Fruit fly (Drosophila melanogaster): ENCODE measurements around the gene mfr.

mfr gene

DNA sequence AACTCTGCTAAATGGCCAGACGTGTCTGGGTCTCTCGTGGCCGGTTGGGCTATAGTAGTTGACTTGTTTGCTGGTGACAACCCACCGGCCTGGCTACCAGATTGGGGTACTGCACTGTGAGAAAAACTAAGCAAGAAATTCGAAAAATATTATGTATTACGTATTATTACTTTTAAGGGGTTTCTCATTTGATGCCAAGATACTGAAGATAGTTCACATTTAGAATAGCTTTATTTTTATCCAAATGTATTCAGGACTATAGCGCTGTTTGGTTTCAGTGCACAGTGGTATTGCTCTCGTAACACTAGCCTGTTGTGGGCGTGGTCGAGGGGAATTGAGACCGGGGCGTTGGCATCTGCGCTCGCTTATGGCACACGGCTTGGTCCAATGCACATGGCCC, 8.2 kb upstream of the mfr start (continued):
- TF ChIP-seq Lpt (GFP tag; optimal IDR thresholded peaks at IDR 0.05) (peak; percentile 87), CG8119 (GFP tag; IDR thresholded peaks at IDR 0.05) (peak; percentile 94), eg (GFP tag; IDR thresholded peaks at IDR 0.05) (peak; percentile 96), CG6808 (GFP tag; optimal IDR thresholded peaks at IDR 0.05) (peak; percentile 10), CG6854 (GFP tag; optimal IDR thresholded peaks at IDR 0.05) (no peak), CG6163 (GFP tag; IDR thresholded peaks at IDR 0.05) (peak; percentile 90), CG3919 (GFP tag; optimal IDR thresholded peaks at IDR 0.05) (peak; percentile 77), CG11902 (GFP tag; optimal IDR thresholded peaks at IDR 0.05) (peak; percentile 2), Smox (GFP tag; optimal IDR thresholded peaks at IDR 0.05) (no peak), salr (GFP tag; optimal IDR thresholded peaks at IDR 0.05) (peak; percentile 28 to 66), fd85E (GFP tag; optimal IDR thresholded peaks at IDR 0.05) (no peak), dsx (GFP tag; optimal IDR thresholded peaks at IDR 0.05; ENCODE audit: poor library complexity, severe bottlenecking) (peak; percentile 16)

DNA sequence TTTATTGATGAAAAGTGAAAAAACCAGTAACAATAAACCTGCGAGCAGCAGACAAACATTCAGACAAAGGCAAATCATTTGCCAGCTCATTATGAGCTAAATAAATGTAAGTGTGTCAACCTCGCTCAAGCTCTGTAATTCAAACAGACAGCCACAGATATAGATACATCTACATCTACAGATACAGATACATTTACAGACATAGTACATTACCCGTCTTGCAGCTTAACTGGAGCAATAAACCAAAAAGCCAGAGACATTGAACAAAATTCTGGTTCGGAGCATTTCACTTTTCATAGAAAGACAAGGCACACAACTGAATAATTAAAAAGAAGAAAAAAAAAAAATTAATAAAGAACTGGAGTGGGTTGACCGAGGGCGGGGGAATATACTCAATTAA, 7.2 kb upstream of the mfr start:
- TF ChIP-seq svp (GFP tag) (no peak), CG3919 (GFP tag; optimal IDR thresholded peaks at IDR 0.05) (no peak), CG10631 (GFP tag; optimal IDR thresholded peaks at IDR 0.05) (no peak), pdm3 (GFP tag; optimal IDR thresholded peaks at IDR 0.05) (no peak), Met (GFP tag; optimal IDR thresholded peaks at IDR 0.05) (no peak), CG15336 (GFP tag; IDR thresholded peaks at IDR 0.05) (no peak), Sox14 (GFP tag; optimal IDR thresholded peaks at IDR 0.05) (no peak), Sox102F (GFP tag; optimal IDR thresholded peaks at IDR 0.05) (no peak), CG6276 (GFP tag; optimal IDR thresholded peaks at IDR 0.05) (no peak), salr (GFP tag; optimal IDR thresholded peaks at IDR 0.05) (no peak), eg (GFP tag; IDR thresholded peaks at IDR 0.05) (no peak), fd59A (GFP tag; optimal IDR thresholded peaks at IDR 0.05) (no peak), CG6808 (GFP tag; optimal IDR thresholded peaks at IDR 0.05) (no peak), CG3032 (tag; optimal IDR thresholded peaks at IDR 0.05) (no peak), achi (GFP tag; optimal IDR thresholded peaks at IDR 0.05) (no peak), vri (GFP tag; optimal IDR thresholded peaks at IDR 0.05) (no peak), Smox (GFP tag; optimal IDR thresholded peaks at IDR 0.05) (no peak), esn (GFP tag; optimal IDR thresholded peaks at IDR 0.05) (no peak), fd85E (GFP tag; optimal IDR thresholded peaks at IDR 0.05) (no peak), spab (GFP tag; optimal IDR thresholded peaks at IDR 0.05) (no peak)

dm6 chr3L:8913537-8914108, 1.2 kb upstream of the mfr start:
- TF ChIP-seq Eip75B (GFP tag; optimal IDR thresholded peaks at IDR 0.05) (peak; percentile 87), CG15336 (GFP tag; IDR thresholded peaks at IDR 0.05) (peak; percentile 57), Sox14 (GFP tag; optimal IDR thresholded peaks at IDR 0.05) (peak; percentile 82), CG6163 (GFP tag; IDR thresholded peaks at IDR 0.05) (peak; percentile 74), Ets96B (tag; optimal IDR thresholded peaks at IDR 0.05) (peak; percentile 61), CG31627 (GFP tag; optimal IDR thresholded peaks at IDR 0.05) (peak; percentile 69), Eip78C (GFP tag) (peak; percentile 95), salr (GFP tag; optimal IDR thresholded peaks at IDR 0.05) (peak in 1 of 2 experiments; percentile 68), CG11902 (GFP tag; optimal IDR thresholded peaks at IDR 0.05) (peak; percentile 51), CG8319 (GFP tag; optimal IDR thresholded peaks at IDR 0.05) (peak; percentile 42), Lpt (GFP tag; optimal IDR thresholded peaks at IDR 0.05) (peak; percentile 12), CG10669 (GFP tag; optimal IDR thresholded peaks at IDR 0.05) (peak; percentile 58), Smox (GFP tag; optimal IDR thresholded peaks at IDR 0.05) (peak; percentile 85), CG9139 (GFP tag; optimal IDR thresholded peaks at IDR 0.05) (peak; percentile 40), achi (GFP tag; optimal IDR thresholded peaks at IDR 0.05) (peak; percentile 75), net (GFP tag; optimal IDR thresholded peaks at IDR 0.05) (peak; percentile 69), Blimp-1 (GFP tag; optimal IDR thresholded peaks at IDR 0.05) (peak; percentile 80), CG11294 (GFP tag; IDR thresholded peaks at IDR 0.05) (no peak), CG16779 (tag; optimal IDR thresholded peaks at IDR 0.05) (peak; percentile 56), CG3919 (GFP tag; optimal IDR thresholded peaks at IDR 0.05) (peak; percentile 70), CG8632 (GFP tag; optimal IDR thresholded peaks at IDR 0.05) (peak; percentile 68), pdm3 (GFP tag; optimal IDR thresholded peaks at IDR 0.05) (peak; percentile 74), Hr38 (GFP tag; optimal IDR thresholded peaks at IDR 0.05) (no peak), CG8119 (GFP tag; IDR thresholded peaks at IDR 0.05) (peak; percentile 74), Eip93F (GFP tag; optimal IDR thresholded peaks at IDR 0.05) (peak; percentile 12), vri (GFP tag; optimal IDR thresholded peaks at IDR 0.05) (peak; percentile 26), CG34406 (GFP tag; optimal IDR thresholded peaks at IDR 0.05) (peak; percentile 63), Met (GFP tag; optimal IDR thresholded peaks at IDR 0.05) (peak; percentile 83), svp (GFP tag) (peak; percentile 93), fd59A (GFP tag; optimal IDR thresholded peaks at IDR 0.05) (peak; percentile 46), Hr4 (GFP tag; optimal IDR thresholded peaks at IDR 0.05) (peak; percentile 67), CG32006 (GFP tag; optimal IDR thresholded peaks at IDR 0.05) (peak; percentile 79), Hr39 (GFP tag; optimal IDR thresholded peaks at IDR 0.05) (peak; percentile 83), esn (GFP tag; optimal IDR thresholded peaks at IDR 0.05) (peak; percentile 91), Sox102F (GFP tag; optimal IDR thresholded peaks at IDR 0.05) (peak; percentile 85)

Measured in whole organism, prepupa.